Worm (Caenorhabditis elegans) whole organism, mixed stage, embryonic: ENCODE data around the gene ubc-26.

ENCODE experiments used
- M03D4.4 ChIP-seq: sonication (generic microtip); optimal IDR thresholded peaks from 2 replicates; lab custom pipeline; 2017; ENCODE audit warnings: mild to moderate bottlenecking, missing genetic modification characterization, missing compliant biosample characterization
- bed-3 ChIP-seq: fragments of 200-800 bp; sonication (Bioruptor generic); optimal IDR thresholded peaks from 3 replicates; lab custom pipeline; 2018; ENCODE audit warnings: mild to moderate bottlenecking, missing genetic modification characterization, moderate library complexity, missing compliant biosample characterization
- blmp-1 ChIP-seq: fragments of 150-350 bp; optimal IDR thresholded peaks from 2 replicates; lab custom pipeline; 2014; ENCODE audit warnings: missing biosample characterization, missing genetic modification characterization
- ceh-39 ChIP-seq: fragments of 150-350 bp; optimal IDR thresholded peaks from 2 replicates; lab custom pipeline; 2014; ENCODE audit warnings: missing biosample characterization, missing genetic modification characterization
- ceh-43 ChIP-seq: fragments of 200-800 bp; sonication (Bioruptor generic); optimal IDR thresholded peaks from 2 replicates; lab custom pipeline; 2018; ENCODE audit warnings: mild to moderate bottlenecking, missing genetic modification characterization, moderate library complexity, missing compliant biosample characterization
- ceh-83 ChIP-seq: fragments of 200-800 bp; sonication (Bioruptor generic); optimal IDR thresholded peaks from 2 replicates; lab custom pipeline; 2018; ENCODE audit warnings: mild to moderate bottlenecking, missing genetic modification characterization, missing compliant biosample characterization
- ces-1 ChIP-seq: fragments of 150-350 bp; optimal IDR thresholded peaks from 2 replicates; lab custom pipeline; 2014; ENCODE audit warnings: missing biosample characterization, missing genetic modification reagents, missing genetic modification characterization
- cnd-1 ChIP-seq: fragments of 200-800 bp; sonication (Bioruptor generic); optimal IDR thresholded peaks from 2 replicates; lab custom pipeline; 2018; ENCODE audit warnings: mild to moderate bottlenecking, missing genetic modification characterization, missing compliant biosample characterization
- drap-1 ChIP-seq: fragments of 200-800 bp; sonication (Bioruptor generic); optimal IDR thresholded peaks from 3 replicates; lab custom pipeline; 2018; ENCODE audit warnings: mild to moderate bottlenecking, missing genetic modification characterization, missing compliant biosample characterization
- elt-3 ChIP-seq: fragments of 150-350 bp; optimal IDR thresholded peaks from 2 replicates; lab custom pipeline; 2014; ENCODE audit warnings: missing biosample characterization, missing genetic modification characterization
- flh-1 ChIP-seq: fragments of 200-800 bp; sonication (Bioruptor generic); optimal IDR thresholded peaks from 2 replicates; lab custom pipeline; 2018; ENCODE audit warnings: mild to moderate bottlenecking, missing genetic modification characterization, moderate library complexity, missing compliant biosample characterization
- ham-2 ChIP-seq: fragments of 200-800 bp; sonication (Bioruptor generic); optimal IDR thresholded peaks from 2 replicates; lab custom pipeline; 2018; ENCODE audit warnings: mild to moderate bottlenecking, missing genetic modification characterization, missing compliant biosample characterization
- hlh-1 ChIP-seq: fragments of 150-350 bp; optimal IDR thresholded peaks from 2 replicates; lab custom pipeline; 2014; ENCODE audit warnings: missing biosample characterization, missing genetic modification reagents, missing genetic modification characterization
- lin-13 ChIP-seq: fragments of 150-350 bp; optimal IDR thresholded peaks from 2 replicates; lab custom pipeline; 2014; ENCODE audit warnings: missing biosample characterization, missing genetic modification characterization
- lsy-2 ChIP-seq: fragments of 150-350 bp; optimal IDR thresholded peaks from 2 replicates; lab custom pipeline; 2014; ENCODE audit warnings: missing biosample characterization, missing genetic modification characterization
- mab-5 ChIP-seq: fragments of 150-350 bp; optimal IDR thresholded peaks from 2 replicates; lab custom pipeline; 2014; ENCODE audit warnings: missing biosample characterization, missing genetic modification characterization
- mep-1 ChIP-seq: fragments of 150-350 bp; optimal IDR thresholded peaks from 2 replicates; lab custom pipeline; 2017; ENCODE audit warnings: missing biosample characterization, missing genetic modification reagents, missing genetic modification characterization, inconsistent platforms
- mls-2 ChIP-seq: sonication (generic microtip); optimal IDR thresholded peaks from 2 replicates; lab custom pipeline; 2016; ENCODE audit warnings: mild to moderate bottlenecking, missing genetic modification characterization, moderate library complexity, missing compliant biosample characterization
- nhr-12 ChIP-seq: fragments of 150-350 bp; optimal IDR thresholded peaks from 2 replicates; lab custom pipeline; 2014; ENCODE audit warnings: missing biosample characterization, missing genetic modification characterization
- nhr-237 ChIP-seq: fragments of 150-350 bp; optimal IDR thresholded peaks from 2 replicates; lab custom pipeline; 2014; ENCODE audit warnings: missing biosample characterization, missing genetic modification characterization
- nhr-28 ChIP-seq: fragments of 150-350 bp; optimal IDR thresholded peaks from 2 replicates; lab custom pipeline; 2014; ENCODE audit warnings: missing biosample characterization, missing genetic modification characterization
- nhr-76 ChIP-seq: sonication (generic microtip); optimal IDR thresholded peaks from 2 replicates; lab custom pipeline; 2017; ENCODE audit warnings: missing biosample characterization, missing genetic modification characterization
- pha-4 ChIP-seq: fragments of 150-350 bp; optimal IDR thresholded peaks from 2 replicates; lab custom pipeline; 2018; ENCODE audit warnings: missing biosample characterization, missing genetic modification reagents, missing genetic modification characterization
- sem-2 ChIP-seq: fragments of 200-800 bp; sonication (Bioruptor generic); optimal IDR thresholded peaks from 2 replicates; lab custom pipeline; 2018; ENCODE audit warnings: mild to moderate bottlenecking, missing genetic modification characterization, missing compliant biosample characterization
- snpc-4 ChIP-seq: fragments of 150-350 bp; optimal IDR thresholded peaks from 2 replicates; lab custom pipeline; 2014; ENCODE audit warnings: missing biosample characterization, missing genetic modification characterization
- sptf-1 ChIP-seq: sonication (generic microtip); optimal IDR thresholded peaks from 2 replicates; lab custom pipeline; 2017; ENCODE audit warnings: mild to moderate bottlenecking, missing genetic modification characterization, moderate library complexity, missing compliant biosample characterization
- tbx-8 ChIP-seq: fragments of 200-800 bp; sonication (Bioruptor generic); optimal IDR thresholded peaks from 2 replicates; lab custom pipeline; 2018; ENCODE audit warnings: mild to moderate bottlenecking, missing genetic modification characterization, moderate library complexity, missing compliant biosample characterization
- unc-120 ChIP-seq: sonication (generic microtip); optimal IDR thresholded peaks from 2 replicates; lab custom pipeline; 2017; ENCODE audit warnings: missing genetic modification characterization, missing compliant biosample characterization; ENCODE audit not compliant: poor library complexity, severe bottlenecking
- unc-62 ChIP-seq: fragments of 150-350 bp; optimal IDR thresholded peaks from 2 replicates; lab custom pipeline; 2014; ENCODE audit warnings: missing biosample characterization, missing genetic modification reagents, missing genetic modification characterization
- ztf-11 ChIP-seq: fragments of 150-350 bp; optimal IDR thresholded peaks from 2 replicates; lab custom pipeline; 2014; ENCODE audit warnings: missing biosample characterization, missing genetic modification characterization

The ubc-26 gene

DNA sequence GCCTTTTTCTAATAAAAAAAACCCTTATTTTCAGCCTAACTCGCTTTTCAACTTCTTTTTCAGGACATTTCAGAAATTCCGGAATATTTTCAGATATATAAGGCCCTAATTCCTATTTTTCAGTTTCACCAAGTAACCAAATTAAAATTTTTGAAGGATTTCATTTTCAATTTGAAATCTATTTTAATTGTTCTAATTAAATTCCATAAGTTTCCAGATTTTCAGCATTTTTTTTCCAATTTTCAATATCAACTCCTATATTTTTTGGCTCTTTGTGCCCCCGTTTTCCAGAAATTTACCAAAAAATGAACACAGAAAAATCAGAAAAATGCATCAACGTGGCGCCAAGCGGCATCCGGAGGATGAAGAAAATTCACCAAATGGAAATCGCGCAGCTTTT is 25.3 kb downstream of the ubc-26 start, which contains the start of gene Y110A2AL.1:
Y110A2AL.1 (plus strand) TSS at position 301 of the 400 bp plus-strand sequence.
- TF ChIP-seq lin-13 (no peak), blmp-1 (no peak)
- TF ChIP-seq, all 35 proteins: peak for 0

DNA sequence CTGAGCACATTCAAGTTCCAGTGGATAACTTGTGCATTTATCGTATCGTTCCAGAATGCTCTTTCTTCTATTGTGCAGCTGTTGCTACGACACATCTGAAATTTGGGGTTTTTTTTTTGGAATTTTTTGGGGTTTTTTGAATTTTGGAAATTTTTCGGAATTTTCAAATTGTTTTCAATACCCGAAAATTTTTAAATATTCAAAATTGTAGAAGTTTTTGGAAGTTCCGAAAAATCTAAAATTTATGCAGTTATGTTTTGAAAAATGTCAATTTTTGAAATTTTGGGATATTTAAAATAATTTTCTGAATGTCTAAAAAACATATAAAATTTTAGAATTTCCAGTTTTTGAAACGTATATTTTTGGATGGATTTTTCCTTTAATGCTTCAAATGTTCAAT is 28.3 kb downstream of the ubc-26 start, which contains the start of gene Y110A2AL.10:
Y110A2AL.10 (minus strand) TSS at position 101 of the 400 bp plus-strand sequence.
- TF ChIP-seq ceh-83 (no peak), cnd-1 (tag; lab: Kevin White, UChicago) (no peak), M03D4.4 (tag; lab: Kevin White, UChicago) (no peak), sptf-1 (tag; lab: Kevin White, UChicago) (no peak), nhr-76 (tag; lab: Kevin White, UChicago) (no peak), mab-5 (tag; lab: Kevin White, UChicago) (no peak), unc-62 (GFP tag; lab: Kevin White, UChicago) (no peak)

DNA sequence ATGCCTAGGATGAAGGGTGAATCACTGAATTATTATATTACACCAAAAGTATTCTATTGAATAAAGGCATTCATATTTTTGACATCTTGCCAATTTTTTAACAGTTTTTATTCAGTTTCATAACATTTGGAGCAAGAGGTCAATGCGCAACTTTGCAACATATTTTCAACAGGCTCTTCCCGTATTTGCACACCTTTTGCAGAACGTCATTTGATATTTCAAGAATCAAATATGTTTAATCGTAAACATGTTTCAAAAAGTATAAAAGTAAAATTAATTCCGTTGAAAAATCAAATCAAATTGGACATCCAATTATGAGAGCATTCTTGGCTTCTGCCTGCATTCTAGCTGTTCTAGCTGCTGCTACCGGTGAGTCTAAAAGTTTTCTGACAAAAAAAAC is 32.4 kb downstream of the ubc-26 start, which contains the start of gene Y110A2AL.2:
Y110A2AL.2 (plus strand) TSS at position 301 of the 400 bp plus-strand sequence.
- TF ChIP-seq unc-62 (GFP tag; lab: Kevin White, UChicago), result no peak
- TF ChIP-seq drap-1, result no peak
- no peak for TF ChIP-seq elt-3 (tag; lab: Kevin White, UChicago)
- no peak for TF ChIP-seq mls-2 (tag; lab: Kevin White, UChicago)
- TF ChIP-seq ces-1 (GFP tag; lab: Kevin White, UChicago), result no peak
- TF ChIP-seq pha-4, result no peak
- TF ChIP-seq nhr-12 (tag; lab: Kevin White, UChicago), result no peak
- TF ChIP-seq, all 35 proteins: peak for 0

DNA sequence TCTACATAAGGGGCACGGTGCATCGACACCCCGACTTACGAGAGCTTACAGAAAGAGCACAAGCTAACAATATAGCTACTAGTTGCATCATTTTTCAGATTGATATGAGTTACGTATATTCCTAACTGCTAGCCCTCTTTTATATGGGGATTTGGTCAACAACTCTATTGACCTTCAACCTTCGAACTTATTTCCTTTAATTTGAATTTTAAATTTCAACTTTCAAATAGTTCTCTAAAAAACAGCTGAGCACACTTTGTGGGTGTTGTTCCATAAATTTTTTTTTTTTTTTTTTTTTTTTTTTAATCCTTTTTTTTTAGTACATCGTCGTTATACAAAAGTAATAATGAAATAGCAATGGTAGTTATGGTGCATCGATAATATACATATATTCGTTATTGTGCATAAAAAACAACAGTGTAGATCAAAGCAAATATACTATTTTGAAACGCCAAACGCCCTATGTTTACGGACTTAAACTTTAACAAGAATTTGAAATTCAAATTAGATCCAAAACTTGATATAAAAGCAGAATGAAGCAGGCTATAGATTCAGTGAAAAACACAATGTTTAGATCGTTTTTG is 33.5 kb downstream of the ubc-26 start, which contains the start of the genes Y110A2AL.9 and Y110A2AL.3:
Y110A2AL.9 (minus strand) TSS at position 101 of the 584 bp plus-strand sequence.
Y110A2AL.3 (plus strand) TSS at position 534 of the 584 bp plus-strand sequence.
- no peak for TF ChIP-seq sem-2
- TF ChIP-seq tbx-8 (GFP tag; lab: Kevin White, UChicago), result no peak
- no peak for TF ChIP-seq ceh-83
- TF ChIP-seq ces-1 (GFP tag; lab: Kevin White, UChicago), result no peak
- TF ChIP-seq mep-1 (tag; lab: Kevin White, UChicago), result no peak
- no peak for TF ChIP-seq unc-120 (tag; lab: Kevin White, UChicago)
- no peak for TF ChIP-seq sptf-1 (tag; lab: Kevin White, UChicago)
- no peak for TF ChIP-seq mls-2 (tag; lab: Kevin White, UChicago)
- TF ChIP-seq nhr-28, result no peak
- no peak for TF ChIP-seq hlh-1 (tag; lab: Kevin White, UChicago)
- no peak for TF ChIP-seq mab-5 (tag; lab: Kevin White, UChicago)
- TF ChIP-seq ceh-39, result no peak
- TF ChIP-seq snpc-4 (tag; lab: Kevin White, UChicago), result no peak
- TF ChIP-seq unc-62 (GFP tag; lab: Kevin White, UChicago), result no peak
- TF ChIP-seq bed-3 (GFP tag; lab: Kevin White, UChicago), result no peak

DNA sequence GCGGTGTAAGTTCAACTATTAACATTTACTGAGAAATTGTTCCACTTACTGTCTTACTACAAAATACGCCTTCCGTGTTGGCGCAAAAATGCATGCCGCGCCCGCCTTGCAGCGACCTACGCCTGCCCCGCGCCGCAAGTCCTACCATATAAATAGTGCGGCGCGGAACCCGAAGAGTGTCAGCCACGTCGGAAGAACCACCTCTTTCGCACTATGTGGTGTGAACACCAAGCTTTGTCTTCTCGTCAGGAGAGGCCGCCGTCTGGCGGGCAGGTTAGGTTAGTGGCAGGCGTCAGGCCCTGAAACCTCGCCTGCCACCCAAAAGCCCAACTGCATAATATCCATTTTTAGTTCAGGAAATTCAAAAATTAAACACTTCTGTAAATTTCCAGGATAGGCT is 34.8 kb downstream of the ubc-26 start:
- TF ChIP-seq nhr-28 (no peak), nhr-12 (tag; lab: Kevin White, UChicago) (no peak), ham-2 (no peak), bed-3 (GFP tag; lab: Kevin White, UChicago) (no peak), ceh-43 (GFP tag; lab: Kevin White, UChicago) (no peak), unc-120 (tag; lab: Kevin White, UChicago) (no peak), nhr-237 (tag; lab: Kevin White, UChicago) (no peak), ztf-11 (no peak), elt-3 (tag; lab: Kevin White, UChicago) (no peak), lin-13 (no peak), lsy-2 (tag; lab: Kevin White, UChicago) (no peak), tbx-8 (GFP tag; lab: Kevin White, UChicago) (no peak), flh-1 (GFP tag; lab: Kevin White, UChicago) (no peak), mab-5 (tag; lab: Kevin White, UChicago) (no peak), ceh-39 (no peak), nhr-76 (tag; lab: Kevin White, UChicago) (no peak)
